Fruit fly (Drosophila melanogaster) Kc167 (cell line): ENCODE measurements around the gene CG4496.

Experiments
- Myc ChIP-seq: fragments of >200 bp; optimal IDR thresholded peaks from 2 replicates; lab custom pipeline; 2017; ENCODE audit warnings: missing external identifiers
- Sin3A ChIP-seq: fragments of >200 bp; optimal IDR thresholded peaks from 2 replicates; lab custom pipeline; 2018; ENCODE audit warnings: missing external identifiers
- h ChIP-seq: fragments of >200 bp; optimal IDR thresholded peaks from 3 replicates; lab custom pipeline; 2018; ENCODE audit warnings: missing external identifiers
- insv ChIP-seq: fragments of >200 bp; optimal IDR thresholded peaks from 3 replicates; lab custom pipeline; 2018; ENCODE audit warnings: missing external identifiers
- psq ChIP-seq: fragments of >200 bp; optimal IDR thresholded peaks from 2 replicates; lab custom pipeline; 2017; ENCODE audit warnings: missing external identifiers
- ttk ChIP-seq: sonication (Bioruptor generic); optimal IDR thresholded peaks from 2 replicates; lab custom pipeline; 2017; ENCODE audit warnings: missing external identifiers

The CG4496 gene

DNA sequence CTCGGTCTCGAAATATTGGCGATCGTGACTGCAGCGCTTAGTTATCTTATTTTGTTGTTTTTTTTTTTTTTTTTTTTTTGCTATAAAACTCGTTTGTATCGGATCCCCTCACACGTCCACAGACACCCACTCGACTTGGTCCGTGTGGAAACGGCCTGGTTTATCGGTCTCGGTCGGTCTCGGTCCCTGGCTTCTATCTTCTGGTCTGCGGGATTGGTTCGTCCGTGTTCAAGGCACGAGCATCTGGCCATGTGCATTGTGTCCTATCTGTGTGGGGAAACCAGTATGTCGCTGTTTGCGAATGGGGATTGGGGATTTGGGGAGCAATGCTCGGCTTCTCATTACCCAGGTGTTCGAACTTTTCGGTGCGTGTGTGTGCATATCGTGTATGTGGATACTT, at the start of gene CG4496:
CG4496 (minus strand) TSS at position 337 of the 400 bp plus-strand sequence.
- TF ChIP-seq psq (lab: Kevin White, UChicago) (no peak), Sin3A (lab: Kevin White, UChicago) (no peak), Myc (no peak)

DNA sequence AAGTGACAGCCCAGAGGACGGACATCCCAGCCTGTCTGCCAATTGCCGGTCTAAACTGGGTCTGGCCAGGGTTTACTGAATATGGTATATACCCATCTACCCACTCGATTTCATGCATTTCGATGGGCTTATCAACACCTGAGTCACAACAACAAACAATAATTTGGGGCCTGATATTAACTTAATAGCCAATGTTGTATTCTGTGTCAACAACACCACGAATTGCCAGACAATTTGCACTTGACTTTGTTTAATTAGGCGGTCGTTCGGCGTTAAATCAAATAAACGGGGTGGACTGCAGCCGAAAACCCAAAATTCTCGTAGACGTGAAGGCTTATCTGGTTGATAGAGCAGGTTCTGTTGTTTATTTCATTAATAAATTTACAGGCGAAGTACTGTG, 49.5 kb upstream of the CG4496 start:
- TF ChIP-seq Myc: no peak

dm6 chr2L:7232713-7233112, 42.9 kb upstream of the CG4496 start, which contains the start of gene CG43800:
CG43800 (minus strand) TSS chr2L:7232813.
- TF ChIP-seq Myc: no peak
- no peak for TF ChIP-seq psq (lab: Kevin White, UChicago)
- TF ChIP-seq ttk (lab: Kevin White, UChicago): no peak
- TF ChIP-seq h: no peak
- no peak for TF ChIP-seq insv (lab: Kevin White, UChicago)
- TF ChIP-seq Sin3A (lab: Kevin White, UChicago): no peak

- TF ChIP-seq Sin3A (lab: Kevin White, UChicago): no peak
- TF ChIP-seq psq (lab: Kevin White, UChicago): no peak
- TF ChIP-seq h: no peak
- no peak for TF ChIP-seq ttk (lab: Kevin White, UChicago)
- no peak for TF ChIP-seq Myc
- TF ChIP-seq insv (lab: Kevin White, UChicago): no peak
Observed at dm6 chr2L:7227434-7227833, 37.6 kb upstream of the CG4496 start, which contains the start of gene CG43799. CG43799 (plus strand) TSS chr2L:7227734.

DNA sequence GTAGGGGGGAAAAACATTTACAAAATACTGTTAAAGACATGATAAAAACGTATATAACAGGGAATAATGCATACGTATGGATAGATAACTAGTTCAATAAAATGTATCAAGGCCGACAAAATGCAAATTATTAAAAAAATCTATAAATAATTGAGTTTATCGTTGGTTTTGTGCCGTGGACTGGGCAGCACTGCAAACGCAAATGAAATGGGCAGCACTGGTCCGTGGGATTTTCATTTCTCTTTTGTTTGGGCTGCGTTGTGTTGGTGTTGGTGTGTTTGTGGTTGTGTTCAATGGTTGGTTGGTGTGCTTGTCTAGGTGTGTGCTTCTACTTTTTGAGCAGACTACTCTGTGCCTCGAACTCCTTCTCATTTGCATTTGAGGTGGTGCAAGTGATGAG, 36.8 kb upstream of the CG4496 start:
- no peak for TF ChIP-seq ttk (lab: Kevin White, UChicago)
- TF ChIP-seq psq (lab: Kevin White, UChicago): no peak
- TF ChIP-seq Myc: no peak
- no peak for TF ChIP-seq h
- no peak for TF ChIP-seq Sin3A (lab: Kevin White, UChicago)
- TF ChIP-seq insv (lab: Kevin White, UChicago): no peak

- no peak for TF ChIP-seq psq (lab: Kevin White, UChicago)
- no peak for TF ChIP-seq h
- no peak for TF ChIP-seq Myc
Observed at dm6 chr2L:7222829-7223272, 33.0 kb upstream of the CG4496 start, which contains the start of gene mEFG1. mEFG1 (minus strand) TSS chr2L:7223081.

DNA sequence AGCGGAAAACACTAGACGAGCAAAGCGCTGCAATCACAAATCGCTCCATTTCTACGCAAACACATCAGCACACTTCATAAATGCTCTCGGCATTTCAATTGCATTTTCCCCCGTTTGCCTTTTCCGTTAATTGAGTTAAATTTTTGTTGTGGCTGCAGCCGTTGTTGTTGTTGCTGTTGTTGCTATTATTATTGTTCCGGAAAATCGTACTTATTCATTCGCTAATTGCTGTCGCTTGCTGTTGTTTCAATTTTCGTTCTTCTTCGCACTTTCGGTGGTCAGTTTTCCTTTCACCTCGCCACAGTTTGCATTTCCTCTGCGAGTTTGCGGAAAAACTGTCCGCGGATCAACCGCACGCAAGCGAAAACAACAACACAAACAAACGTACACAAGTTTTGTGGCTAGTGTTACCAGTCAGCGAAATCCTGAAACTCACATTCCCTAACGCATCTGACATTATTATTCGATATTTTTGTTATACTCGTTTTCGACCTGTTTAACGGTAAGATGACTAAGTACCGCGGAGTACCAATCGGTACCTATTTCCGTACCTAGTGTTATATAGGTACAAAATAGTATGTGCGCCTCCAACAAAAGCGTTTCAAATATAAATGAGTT, 29.9 kb upstream of the CG4496 start, which contains the start of gene CG13784:
CG13784 (minus strand) TSS at position 384 of the 618 bp plus-strand sequence.
- TF ChIP-seq ttk (lab: Kevin White, UChicago): no peak
- TF ChIP-seq psq (lab: Kevin White, UChicago): no peak
- TF ChIP-seq Sin3A (lab: Kevin White, UChicago): no peak
- no peak for TF ChIP-seq insv (lab: Kevin White, UChicago)
- no peak for TF ChIP-seq h
- no peak for TF ChIP-seq Myc

- TF ChIP-seq ttk (lab: Kevin White, UChicago): no peak
- TF ChIP-seq psq (lab: Kevin White, UChicago): no peak
Observed at dm6 chr2L:7219172-7219571, 29.4 kb upstream of the CG4496 start.

DNA sequence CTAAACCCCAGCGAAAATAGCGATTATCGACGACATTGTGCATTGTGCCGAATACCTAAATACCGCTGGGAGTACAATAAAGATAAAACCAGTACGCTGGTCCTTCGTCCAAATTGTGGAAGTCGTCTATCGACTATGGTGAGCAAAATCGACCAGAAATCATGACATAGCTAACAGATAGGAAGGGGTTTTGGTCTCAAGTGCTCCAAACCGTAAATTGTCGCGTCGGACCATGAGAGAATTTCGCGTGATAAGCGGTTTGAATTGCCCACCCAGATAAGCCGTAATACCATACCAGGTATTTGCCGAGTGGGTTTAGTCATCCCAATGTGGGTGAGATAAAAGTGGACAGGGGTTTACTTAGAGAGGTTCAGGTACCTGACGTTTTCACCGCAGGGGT, 28.1 kb upstream of the CG4496 start:
- TF ChIP-seq insv (lab: Kevin White, UChicago): no peak
- no peak for TF ChIP-seq Myc
- no peak for TF ChIP-seq psq (lab: Kevin White, UChicago)
- no peak for TF ChIP-seq Sin3A (lab: Kevin White, UChicago)
- TF ChIP-seq h: no peak
- TF ChIP-seq ttk (lab: Kevin White, UChicago): no peak

DNA sequence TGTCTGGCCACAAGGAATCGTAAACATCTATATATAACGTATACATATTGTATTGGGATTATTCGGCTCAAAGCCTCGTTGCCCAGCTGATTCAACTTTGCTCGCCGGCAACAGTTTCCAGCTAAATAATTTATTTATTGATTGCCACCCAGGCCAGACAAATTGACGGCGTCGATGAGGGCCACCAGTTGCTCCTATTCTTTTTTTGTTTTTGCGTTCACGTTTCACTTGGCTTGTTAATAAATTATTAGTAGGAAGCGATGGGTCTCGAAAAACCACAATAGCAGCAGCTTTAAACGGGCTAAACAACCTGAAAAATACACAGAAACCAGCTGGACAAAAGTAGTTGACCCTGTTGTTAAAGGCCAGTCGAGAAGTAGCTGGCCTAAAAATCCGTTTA, 27.2 kb upstream of the CG4496 start:
- TF ChIP-seq Myc (no peak), psq (lab: Kevin White, UChicago) (no peak), ttk (lab: Kevin White, UChicago) (no peak), h (no peak), insv (lab: Kevin White, UChicago) (no peak), Sin3A (lab: Kevin White, UChicago) (no peak)

DNA sequence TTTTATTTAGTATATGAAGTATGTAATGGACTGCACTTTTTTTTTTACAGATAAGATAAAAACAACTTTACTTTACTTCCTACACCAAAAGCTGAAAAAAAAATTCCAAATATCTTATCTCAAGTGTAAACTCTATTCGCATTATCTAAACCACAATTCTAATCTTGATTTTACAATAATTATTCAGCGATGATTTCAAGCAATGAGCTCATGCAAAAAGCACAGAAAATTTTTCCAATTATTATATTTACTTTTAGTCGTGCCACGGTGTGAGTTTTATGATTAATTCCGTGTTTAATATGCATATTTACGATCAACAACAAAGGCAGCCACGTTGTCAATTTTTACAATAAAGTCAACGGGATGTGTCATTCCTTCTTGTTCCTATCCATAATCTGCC, 26.5 kb upstream of the CG4496 start:
- TF ChIP-seq ttk (lab: Kevin White, UChicago) (no peak), insv (lab: Kevin White, UChicago) (no peak), Sin3A (lab: Kevin White, UChicago) (no peak), h (no peak), psq (lab: Kevin White, UChicago) (no peak), Myc (no peak)

dm6 chr2L:7215657-7216056, 25.8 kb upstream of the CG4496 start:
- TF ChIP-seq Myc (no peak), ttk (lab: Kevin White, UChicago) (no peak), h (no peak), psq (lab: Kevin White, UChicago) (no peak), Sin3A (lab: Kevin White, UChicago) (no peak), insv (lab: Kevin White, UChicago) (no peak)

DNA sequence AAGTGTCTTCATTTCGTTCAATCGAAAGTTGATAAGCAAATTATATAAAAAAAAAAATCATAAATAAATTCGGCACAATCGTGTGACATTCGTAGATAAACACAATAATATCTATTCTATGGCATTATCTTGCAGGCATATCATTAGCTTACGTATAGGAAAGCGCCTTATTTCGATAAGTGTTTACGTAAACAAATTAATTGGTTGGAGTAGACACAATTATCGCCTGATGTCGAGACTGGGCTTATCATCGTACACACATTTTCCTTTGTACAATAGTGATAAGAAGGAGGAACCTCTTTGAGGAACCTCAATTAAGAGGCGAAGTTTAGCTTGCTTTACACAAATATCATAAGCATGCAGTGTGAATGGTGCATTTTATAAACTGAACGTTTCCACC, 25.1 kb upstream of the CG4496 start:
- TF ChIP-seq Sin3A (lab: Kevin White, UChicago) (no peak), Myc (no peak), psq (lab: Kevin White, UChicago) (no peak), insv (lab: Kevin White, UChicago) (no peak), h (no peak), ttk (lab: Kevin White, UChicago) (no peak)
